Worm (Caenorhabditis elegans): ENCODE measurements around the gene K05F1.13.

DNA sequence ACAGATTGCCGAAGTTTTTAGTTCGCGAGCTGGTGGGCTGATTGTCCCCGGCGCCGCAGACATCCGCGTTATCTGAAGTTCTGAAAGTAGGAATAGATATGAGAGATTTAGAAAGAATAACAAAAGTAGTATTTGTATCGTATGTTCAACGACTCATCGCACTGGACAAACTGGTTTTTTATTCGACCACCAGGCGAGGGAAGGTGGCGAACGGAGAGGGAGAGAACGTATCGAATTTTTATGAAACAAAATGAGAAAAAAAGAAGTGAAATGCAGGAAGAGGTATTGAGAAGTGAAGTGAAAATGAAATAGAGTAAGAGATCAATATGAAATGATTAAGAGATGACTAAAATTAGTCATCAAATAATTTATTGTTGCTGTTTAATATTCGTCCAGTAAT lies 38.4 kb downstream of the K05F1.13 start, which contains the start of gene tbc-2:
- TF ChIP-seq nhr-237 (tag; optimal IDR thresholded peaks at IDR 0.05), result no peak
- TF ChIP-seq snpc-4 (tag; optimal IDR thresholded peaks at IDR 0.05), result no peak
- no peak for TF ChIP-seq nhr-28 (tag; optimal IDR thresholded peaks at IDR 0.05)
- TF ChIP-seq tbx-2 (tag; optimal IDR thresholded peaks at IDR 0.05), result no peak
- TF ChIP-seq mdl-1 (tag; optimal IDR thresholded peaks at IDR 0.05), result no peak
- TF ChIP-seq ceh-82 (tag; optimal IDR thresholded peaks at IDR 0.05), result no peak
- TF ChIP-seq ceh-28 (tag; optimal IDR thresholded peaks at IDR 0.05), result no peak

Data from whole organism, L3 larva.